Worm (Caenorhabditis elegans): ENCODE results near the gene T24C12.1.
A peak's percentile ranks its signal among the peaks of the same experiment; 100 is the strongest.

The T24C12.1 gene

ce11 chrX:2237438-2237961 lies 38.3 kb downstream of the T24C12.1 start, which contains the start of gene vha-15 (continued):
- peak; percentile 75 for TF ChIP-seq lin-15B (tag; optimal IDR thresholded peaks at IDR 0.05)
- TF ChIP-seq nhr-12 (tag; optimal IDR thresholded peaks at IDR 0.05) = no peak
- TF ChIP-seq eor-1 (tag; optimal IDR thresholded peaks at IDR 0.05) = no peak
- no peak for TF ChIP-seq nhr-76 (tag; optimal IDR thresholded peaks at IDR 0.05)
- peak; percentile 9 for TF ChIP-seq jun-1 (tag; optimal IDR thresholded peaks at IDR 0.05)

- TF ChIP-seq nhr-28 (tag; optimal IDR thresholded peaks at IDR 0.05) = no peak
- no peak for TF ChIP-seq lin-15B (tag; optimal IDR thresholded peaks at IDR 0.05)
- peak; percentile 81 for TF ChIP-seq nhr-77 (tag; optimal IDR thresholded peaks at IDR 0.05)
- TF ChIP-seq hmg-11 (tag; optimal IDR thresholded peaks at IDR 0.05) = no peak
- peak; percentile 60 for TF ChIP-seq aly-2 (tag; optimal IDR thresholded peaks at IDR 0.05)
Measured at ce11 chrX:2241147-2241798, 42.0 kb downstream of the T24C12.1 start.

- TF ChIP-seq hmg-11 (tag; optimal IDR thresholded peaks at IDR 0.05) (peak; percentile 98), nhr-28 (tag; optimal IDR thresholded peaks at IDR 0.05) (no peak), nhr-43 (tag; optimal IDR thresholded peaks at IDR 0.05; ENCODE audit: poor library complexity, severe bottlenecking) (peak; percentile 97), snpc-4 (tag; optimal IDR thresholded peaks at IDR 0.05) (peak; percentile 94), aly-2 (tag; optimal IDR thresholded peaks at IDR 0.05) (peak; percentile 24), fos-1 (tag; optimal IDR thresholded peaks at IDR 0.05) (peak; percentile 4), elt-3 (tag; optimal IDR thresholded peaks at IDR 0.05) (peak in 1 of 3 experiments; percentile 73), lsy-12 (tag; optimal IDR thresholded peaks at IDR 0.05) (peak; percentile 95), unc-62 (GFP tag; optimal IDR thresholded peaks at IDR 0.05) (peak; percentile 80), unc-39 (tag; optimal IDR thresholded peaks at IDR 0.05) (peak; percentile 22), daf-12 (tag; optimal IDR thresholded peaks at IDR 0.05) (no peak), ama-1 (optimal IDR thresholded peaks at IDR 0.05) (peak; percentile 87), pha-4 (tag; optimal IDR thresholded peaks at IDR 0.05) (peak; percentile 99), egl-5 (tag; optimal IDR thresholded peaks at IDR 0.05) (peak; percentile 93), skn-1 (tag; optimal IDR thresholded peaks at IDR 0.05) (peak; percentile 92), tbx-2 (tag; optimal IDR thresholded peaks at IDR 0.05) (peak; percentile 87), ztf-4 (tag; optimal IDR thresholded peaks at IDR 0.05) (peak; percentile 84), ceh-9 (tag; optimal IDR thresholded peaks at IDR 0.05) (no peak), zag-1 (tag; optimal IDR thresholded peaks at IDR 0.05) (peak; percentile 70), R02D3.7 (tag; optimal IDR thresholded peaks at IDR 0.05) (peak; percentile 87), ceh-82 (tag; optimal IDR thresholded peaks at IDR 0.05) (peak; percentile 78), sea-2 (GFP tag; optimal IDR thresholded peaks at IDR 0.05) (peak; percentile 86), nhr-67 (tag; optimal IDR thresholded peaks at IDR 0.05) (no peak), elt-2 (tag; optimal IDR thresholded peaks at IDR 0.05) (peak; percentile 86), ZK546.5 (tag; optimal IDR thresholded peaks at IDR 0.05) (peak; percentile 96), ceh-28 (tag; optimal IDR thresholded peaks at IDR 0.05) (peak; percentile 93), mdl-1 (tag; optimal IDR thresholded peaks at IDR 0.05) (no peak), ztf-11 (tag; optimal IDR thresholded peaks at IDR 0.05) (no peak), nhr-11 (tag; optimal IDR thresholded peaks at IDR 0.05) (peak; percentile 93), jun-1 (tag; optimal IDR thresholded peaks at IDR 0.05) (peak; percentile 88), egl-27 (tag; optimal IDR thresholded peaks at IDR 0.05) (peak; percentile 91), lin-15B (tag; optimal IDR thresholded peaks at IDR 0.05) (peak; percentile 97), nhr-77 (tag; optimal IDR thresholded peaks at IDR 0.05) (peak; percentile 86), ceh-16 (tag; optimal IDR thresholded peaks at IDR 0.05) (peak; percentile 74), eor-1 (tag; optimal IDR thresholded peaks at IDR 0.05) (peak in 1 of 2 experiments; percentile 58), nhr-12 (tag; optimal IDR thresholded peaks at IDR 0.05) (no peak), nhr-237 (tag; optimal IDR thresholded peaks at IDR 0.05) (no peak), fkh-10 (GFP tag; optimal IDR thresholded peaks at IDR 0.05) (peak; percentile 96), nhr-23 (tag; optimal IDR thresholded peaks at IDR 0.05) (peak; percentile 99), mml-1 (tag; optimal IDR thresholded peaks at IDR 0.05) (no peak), fkh-2 (tag; optimal IDR thresholded peaks at IDR 0.05) (no peak), lin-39 (tag; optimal IDR thresholded peaks at IDR 0.05) (peak; percentile 98), nhr-76 (tag; optimal IDR thresholded peaks at IDR 0.05) (peak; percentile 63), elt-1 (tag; optimal IDR thresholded peaks at IDR 0.05) (peak; percentile 90), pqm-1 (tag; optimal IDR thresholded peaks at IDR 0.05) (peak; percentile 97), nfya-1 (tag; optimal IDR thresholded peaks at IDR 0.05; ENCODE audit: insufficient read depth) (peak; percentile 99)
Measured at ce11 chrX:2242568-2243185, 43.4 kb downstream of the T24C12.1 start, which contains the start of gene rpl-11.2. TSS of gene rpl-11.2 (minus strand) at chrX:2242618.

Data from whole organism, L3 larva.